Worm (Caenorhabditis elegans) whole organism, L4 larva: ENCODE results near the gene ppm-1.G.

ENCODE experiments used
- F10B5.3 ChIP-seq: sonication (generic microtip); optimal IDR thresholded peaks from 2 replicates; lab custom pipeline; 2016; ENCODE audit warnings: mild to moderate bottlenecking, missing genetic modification characterization, missing compliant biosample characterization
- F44E2.7 ChIP-seq: fragments of 200-800 bp; sonication (Bioruptor generic); IDR thresholded peaks from 2 replicates; pipeline ENCODE4 v2.1.2; 2022; ENCODE audit warnings: missing genetic modification characterization, missing compliant biosample characterization
- R02D3.7 ChIP-seq: fragments of 150-350 bp; sonication (generic microtip); optimal IDR thresholded peaks from 3 replicates; lab custom pipeline; 2014; ENCODE audit warnings: missing biosample characterization, missing genetic modification characterization
- Y105C5A.15 ChIP-seq: fragments of 200-800 bp; sonication (Bioruptor generic); IDR thresholded peaks from 2 replicates; pipeline ENCODE4 v1.3.6; 2022; ENCODE audit warnings: missing genetic modification characterization, missing compliant biosample characterization
- Y75B8A.6 ChIP-seq: fragments of 200-800 bp; sonication (Bioruptor generic); IDR thresholded peaks from 2 replicates; pipeline ENCODE4 v1.3.6; 2022; ENCODE audit warnings: missing genetic modification reagents, missing genetic modification characterization, missing compliant biosample characterization
- ZK337.2 ChIP-seq: fragments of 200-800 bp; sonication (Bioruptor generic); IDR thresholded peaks from 2 replicates; pipeline ENCODE4 v1.3.6; 2022; ENCODE audit warnings: missing genetic modification reagents, missing genetic modification characterization, missing compliant biosample characterization
- aha-1 ChIP-seq: fragments of 150-350 bp; peaks from one replicate; lab custom pipeline; 2014; ENCODE audit warnings: missing biosample characterization, missing genetic modification characterization
- ceh-28 ChIP-seq: fragments of 150-350 bp; optimal IDR thresholded peaks from 2 replicates; lab custom pipeline; 2014; ENCODE audit warnings: missing biosample characterization, missing genetic modification reagents, missing genetic modification characterization
- ceh-44 ChIP-seq: fragments of 200-800 bp; sonication (Bioruptor generic); IDR thresholded peaks from 2 replicates; pipeline ENCODE4 v1.3.6; 2022; ENCODE audit warnings: missing genetic modification reagents, missing genetic modification characterization, missing compliant biosample characterization
- ceh-62 ChIP-seq: sonication (generic microtip); optimal IDR thresholded peaks from 2 replicates; lab custom pipeline; 2017; ENCODE audit warnings: missing biosample characterization, missing genetic modification characterization
- ceh-82 ChIP-seq: sonication (generic microtip); optimal IDR thresholded peaks from 2 replicates; lab custom pipeline; 2017; ENCODE audit warnings: missing biosample characterization, missing genetic modification characterization
- ces-1 ChIP-seq: fragments of 150-350 bp; sonication (generic microtip); optimal IDR thresholded peaks from 4 replicates; lab custom pipeline; 2014; ENCODE audit warnings: missing biosample characterization, missing genetic modification reagents, missing genetic modification characterization
- daf-12 ChIP-seq: fragments of 150-350 bp; optimal IDR thresholded peaks from 2 replicates; lab custom pipeline; 2014; ENCODE audit warnings: missing biosample characterization, missing genetic modification reagents, missing genetic modification characterization
- dmd-6 ChIP-seq: fragments of 200-800 bp; sonication (Bioruptor generic); IDR thresholded peaks from 2 replicates; pipeline ENCODE4 v1.3.6; 2022; ENCODE audit warnings: missing genetic modification reagents, missing genetic modification characterization, missing compliant biosample characterization
- egl-27 ChIP-seq: sonication (generic microtip); optimal IDR thresholded peaks from 3 replicates; lab custom pipeline; 2017; ENCODE audit warnings: missing biosample characterization, missing genetic modification reagents, missing genetic modification characterization
- egl-43 ChIP-seq: fragments of 200-800 bp; sonication (Bioruptor generic); IDR thresholded peaks from 2 replicates; pipeline ENCODE4 v1.3.6; 2022; ENCODE audit warnings: missing genetic modification reagents, missing genetic modification characterization, missing compliant biosample characterization
- hlh-11 ChIP-seq: fragments of 200-800 bp; sonication (Bioruptor generic); optimal IDR thresholded peaks from 2 replicates; lab custom pipeline; 2018; ENCODE audit warnings: mild to moderate bottlenecking, missing genetic modification characterization, missing compliant biosample characterization
- hlh-30 ChIP-seq: sonication (generic microtip); optimal IDR thresholded peaks from 2 replicates; lab custom pipeline; 2017; ENCODE audit warnings: antibody characterized with exemption, mild to moderate bottlenecking, missing genetic modification characterization, missing compliant biosample characterization; ENCODE audit not compliant: insufficient read depth
- lim-7 ChIP-seq: fragments of 200-800 bp; sonication (Bioruptor generic); IDR thresholded peaks from 2 replicates; pipeline ENCODE4 v1.3.6; 2022; ENCODE audit warnings: missing genetic modification characterization, missing compliant biosample characterization
- lin-1 ChIP-seq: fragments of 200-800 bp; sonication (Bioruptor generic); IDR thresholded peaks from 2 replicates; pipeline ENCODE4 v1.3.6; 2022; ENCODE audit warnings: missing genetic modification reagents, missing genetic modification characterization, missing compliant biosample characterization
- lin-15B ChIP-seq: fragments of 150-350 bp; sonication (generic microtip); optimal IDR thresholded peaks from 3 replicates; lab custom pipeline; 2014; ENCODE audit warnings: missing biosample characterization, missing genetic modification characterization
- lir-3 ChIP-seq: sonication (generic microtip); optimal IDR thresholded peaks from 2 replicates; lab custom pipeline; 2016; ENCODE audit warnings: mild to moderate bottlenecking, missing genetic modification characterization, missing compliant biosample characterization
- lsy-2 ChIP-seq, 2 experiments: fragments of 150-350 bp in 1 of 2; sonication (generic microtip) in 1 of 2; optimal IDR thresholded peaks; 2 replicates each; lab custom pipeline; 2014 to 2017; ENCODE audit warnings: missing biosample characterization in 2 of 2, missing genetic modification characterization in 2 of 2
- madf-9 ChIP-seq: fragments of 200-800 bp; sonication (Bioruptor generic); conservative IDR thresholded peaks from 2 replicates; pipeline ENCODE4 v1.3.6; 2022; ENCODE audit warnings: missing genetic modification reagents, missing genetic modification characterization, missing compliant biosample characterization
- mep-1 ChIP-seq: fragments of 150-350 bp; sonication (generic microtip); optimal IDR thresholded peaks from 3 replicates; lab custom pipeline; 2014; ENCODE audit warnings: missing biosample characterization, missing genetic modification characterization
- mes-2 ChIP-seq: sonication (generic microtip); optimal IDR thresholded peaks from 2 replicates; lab custom pipeline; 2016; ENCODE audit warnings: missing genotype, mild to moderate bottlenecking, missing genetic modification characterization, missing compliant biosample characterization; ENCODE audit not compliant: poor library complexity, severe bottlenecking
- mxl-2 ChIP-seq: fragments of 200-800 bp; sonication (Bioruptor generic); conservative IDR thresholded peaks from 2 replicates; pipeline ENCODE4 v1.3.6; 2022; ENCODE audit warnings: missing genetic modification reagents, missing genetic modification characterization, missing compliant biosample characterization
- mxl-3 ChIP-seq: fragments of 200-800 bp; sonication (Bioruptor generic); optimal IDR thresholded peaks from 2 replicates; lab custom pipeline; 2018; ENCODE audit warnings: mild to moderate bottlenecking, missing genetic modification characterization, missing compliant biosample characterization
- nhr-102 ChIP-seq: sonication (generic microtip); optimal IDR thresholded peaks from 2 replicates; lab custom pipeline; 2016; ENCODE audit warnings: mild to moderate bottlenecking, missing genetic modification characterization, moderate library complexity, missing compliant biosample characterization
- nhr-237 ChIP-seq: sonication (generic microtip); optimal IDR thresholded peaks from 2 replicates; lab custom pipeline; 2017; ENCODE audit warnings: missing biosample characterization, missing genetic modification characterization
- nhr-25 ChIP-seq: sonication (generic microtip); optimal IDR thresholded peaks from 2 replicates; lab custom pipeline; 2017; ENCODE audit warnings: missing genetic modification characterization, mild to moderate bottlenecking, missing compliant biosample characterization, antibody characterized with exemption, moderate library complexity, borderline replicate concordance; ENCODE audit not compliant: insufficient read depth
- nhr-28 ChIP-seq: fragments of 150-350 bp; optimal IDR thresholded peaks from 2 replicates; lab custom pipeline; 2014; ENCODE audit warnings: missing biosample characterization, missing genetic modification characterization
- nhr-6 ChIP-seq: fragments of 150-350 bp; optimal IDR thresholded peaks from 2 replicates; lab custom pipeline; 2014; ENCODE audit warnings: missing biosample characterization, missing genetic modification characterization
- nhr-76 ChIP-seq: fragments of 150-350 bp; optimal IDR thresholded peaks from 2 replicates; lab custom pipeline; 2014; ENCODE audit warnings: missing biosample characterization, missing genetic modification characterization
- nhr-77 ChIP-seq: fragments of 150-350 bp; optimal IDR thresholded peaks from 2 replicates; lab custom pipeline; 2014; ENCODE audit warnings: missing biosample characterization, missing genetic modification characterization
- pqm-1 ChIP-seq: sonication (generic microtip); optimal IDR thresholded peaks from 2 replicates; lab custom pipeline; 2017; ENCODE audit warnings: missing biosample characterization, missing genetic modification characterization
- sdz-12 ChIP-seq: fragments of 200-800 bp; sonication (Bioruptor generic); optimal IDR thresholded peaks from 2 replicates; lab custom pipeline; 2018; ENCODE audit warnings: mild to moderate bottlenecking, missing genetic modification characterization, missing compliant biosample characterization
- set-16 ChIP-seq: fragments of 200-800 bp; sonication (Bioruptor generic); IDR thresholded peaks from 2 replicates; pipeline ENCODE4 v1.3.6; 2022; ENCODE audit warnings: missing genetic modification reagents, missing genetic modification characterization, missing compliant biosample characterization
- skn-1 ChIP-seq: fragments of 150-350 bp; optimal IDR thresholded peaks from 2 replicates; lab custom pipeline; 2014; ENCODE audit warnings: missing biosample characterization, missing genetic modification characterization
- snpc-1.2 ChIP-seq: fragments of 200-800 bp; sonication (Bioruptor generic); IDR thresholded peaks from 2 replicates; pipeline ENCODE4 v1.3.6; 2022; ENCODE audit warnings: missing genetic modification reagents, missing genetic modification characterization, missing compliant biosample characterization
- snpc-4 ChIP-seq: fragments of 150-350 bp; optimal IDR thresholded peaks from 2 replicates; lab custom pipeline; 2014; ENCODE audit warnings: missing biosample characterization, missing genetic modification characterization
- spr-3 ChIP-seq: fragments of 200-800 bp; sonication (Bioruptor generic); optimal IDR thresholded peaks from 2 replicates; lab custom pipeline; 2018; ENCODE audit warnings: mild to moderate bottlenecking, missing genetic modification characterization, missing compliant biosample characterization
- tag-97 ChIP-seq: fragments of 200-800 bp; sonication (Bioruptor generic); IDR thresholded peaks from 2 replicates; pipeline ENCODE4 v1.3.6; 2022; ENCODE audit warnings: missing genetic modification characterization, missing compliant biosample characterization
- unc-39 ChIP-seq: sonication (generic microtip); optimal IDR thresholded peaks from 2 replicates; lab custom pipeline; 2017; ENCODE audit warnings: missing biosample characterization, missing genetic modification characterization
- unc-62 ChIP-seq, 3 experiments: fragments of 150-350 bp in 1 of 3; sonication (generic microtip); optimal IDR thresholded peaks in 2 of 3; peaks in 1 of 3; 1 replicate in 1 of 3; 2 replicates in 2 of 3; lab custom pipeline; 2014 to 2017; ENCODE audit warnings: missing biosample characterization in 3 of 3, missing genetic modification characterization in 3 of 3, missing genetic modification reagents in 3 of 3, missing genotype in 1 of 3
- vab-7 ChIP-seq: fragments of 200-800 bp; sonication (Bioruptor generic); IDR thresholded peaks from 2 replicates; pipeline ENCODE4 v1.3.6; 2022; ENCODE audit warnings: missing genetic modification reagents, missing genetic modification characterization, missing compliant biosample characterization
- zfp-2 ChIP-seq: sonication (generic microtip); optimal IDR thresholded peaks from 2 replicates; lab custom pipeline; 2016; ENCODE audit warnings: mild to moderate bottlenecking, missing genetic modification characterization, missing compliant biosample characterization
- zip-2 ChIP-seq: fragments of 150-350 bp; optimal IDR thresholded peaks from 2 replicates; lab custom pipeline; 2014; ENCODE audit warnings: missing biosample characterization, missing genetic modification characterization

The ppm-1.G gene

DNA sequence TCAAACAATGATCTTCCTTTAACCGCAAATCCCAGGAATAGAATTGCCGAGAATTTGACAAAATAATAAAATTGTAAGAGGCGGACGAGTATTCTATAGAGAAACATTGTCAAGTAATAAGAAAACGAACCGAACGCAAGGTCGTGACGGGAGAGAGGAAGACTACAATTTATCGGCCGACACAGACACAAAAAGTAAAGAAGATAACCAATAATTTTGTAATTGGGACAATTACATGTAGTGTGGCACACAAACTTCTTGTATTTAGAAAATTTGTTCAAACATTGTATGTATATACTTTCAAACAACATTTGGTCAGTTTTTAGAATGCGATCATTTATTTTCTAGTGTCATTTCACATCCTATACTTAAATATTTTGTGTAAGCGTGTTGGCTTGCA is 48.5 kb downstream of the ppm-1.G start, which contains the start of gene ceeh-1:
Gene ceeh-1 (minus strand): TSS at position 317 of the 400 bp plus-strand sequence.
- TF ChIP-seq lir-3 (tag; lab: Kevin White, UChicago) (no peak), lsy-2 (tag; optimal IDR thresholded peaks at IDR 0.05; lab: Kevin White, UChicago) (peak in 1 of 2 experiments; percentile 4), dmd-6 (GFP tag; lab: Robert Waterston, UW) (peak; percentile 20; the same call in 1 of the 2 replicates), pqm-1 (tag; lab: Kevin White, UChicago) (peak; percentile 30), nhr-28 (peak; percentile 100), unc-62 (GFP tag; optimal IDR thresholded peaks at IDR 0.05 in 1 of 2; lab: Kevin White, UChicago) (peak in 1 of 2 experiments; percentile 15), unc-62 (tag; optimal IDR thresholded peaks at IDR 0.05; lab: Kevin White, UChicago) (no peak), nhr-77 (peak; percentile 4), hlh-11 (peak; percentile 12), unc-39 (tag; lab: Kevin White, UChicago) (no peak), mxl-3 (GFP tag; lab: Kevin White, UChicago) (peak; percentile 22)

DNA sequence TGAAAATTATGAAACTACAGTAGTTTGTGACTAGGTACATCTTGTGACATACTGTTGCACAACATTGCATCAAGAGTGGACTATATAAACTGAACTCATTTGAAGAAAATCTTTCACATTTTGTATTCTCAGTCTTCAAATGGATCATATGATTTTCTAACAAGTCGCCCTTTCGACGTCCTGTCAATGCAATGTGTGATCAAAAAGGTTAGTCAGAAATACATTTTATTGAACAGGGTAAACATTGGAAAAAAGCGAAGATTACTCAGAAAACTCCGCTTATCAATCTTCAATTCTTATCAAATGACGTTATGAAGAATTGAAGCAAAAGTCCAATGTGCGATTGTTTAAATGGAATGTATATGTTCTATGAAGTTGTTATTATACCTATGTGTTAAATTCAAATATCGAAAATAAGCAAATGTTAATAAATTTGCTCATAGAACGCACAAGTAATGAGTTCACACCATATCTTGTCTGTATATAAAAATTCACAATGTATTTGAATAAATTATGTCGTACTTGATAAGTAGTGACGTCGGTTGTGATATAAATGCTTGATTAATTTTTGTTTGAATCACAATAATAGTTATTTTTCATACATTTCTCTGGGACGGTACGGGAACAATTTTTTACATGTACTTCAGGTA is 49.5 kb downstream of the ppm-1.G start, which contains the start of gene zip-2:
Gene zip-2 (plus strand): TSS at position 128 of the 650 bp plus-strand sequence.
- TF ChIP-seq daf-12 (tag; lab: Kevin White, UChicago) (no peak), madf-9 (no peak), F44E2.7 (no peak), tag-97 (GFP tag; lab: Robert Waterston, UW) (no peak), Y105C5A.15 (GFP tag; lab: Robert Waterston, UW) (no peak), egl-27 (tag; lab: Kevin White, UChicago) (no peak), aha-1 (tag; lab: Kevin White, UChicago) (peak; percentile 91), zip-2 (tag; lab: Kevin White, UChicago) (no peak), nhr-76 (tag; lab: Kevin White, UChicago) (no peak), ceh-82 (tag; lab: Kevin White, UChicago) (no peak), sdz-12 (GFP tag; lab: Kevin White, UChicago) (no peak), mxl-2 (GFP tag; lab: Robert Waterston, UW) (no peak), spr-3 (no peak), skn-1 (tag; lab: Kevin White, UChicago) (no peak), lin-1 (GFP tag; lab: Robert Waterston, UW) (peak; percentile 72; the same call in 1 of the 2 replicates), lin-15B (tag; lab: Kevin White, UChicago) (no peak), hlh-30 (tag; lab: Kevin White, UChicago) (peak; percentile 74), egl-43 (GFP tag; lab: Robert Waterston, UW) (no peak), F10B5.3 (no peak), pqm-1 (tag; lab: Kevin White, UChicago) (peak; percentile 84), snpc-1.2 (GFP tag; lab: Robert Waterston, UW) (no peak), mep-1 (tag; lab: Kevin White, UChicago) (peak; percentile 68), zfp-2 (tag; lab: Kevin White, UChicago) (no peak), mes-2 (tag; lab: Kevin White, UChicago) (peak; percentile 43), nhr-237 (tag; lab: Kevin White, UChicago) (no peak), Y75B8A.6 (GFP tag; lab: Robert Waterston, UW) (no peak), nhr-102 (tag; lab: Kevin White, UChicago) (peak; percentile 29), vab-7 (no peak), ces-1 (GFP tag; lab: Kevin White, UChicago) (no peak), ceh-62 (tag; lab: Kevin White, UChicago) (no peak), snpc-4 (no peak), nhr-6 (tag; lab: Kevin White, UChicago) (peak; percentile 83), mxl-3 (GFP tag; lab: Kevin White, UChicago) (peak; percentile 32), unc-39 (tag; lab: Kevin White, UChicago) (no peak), ceh-44 (GFP tag; lab: Robert Waterston, UW) (no peak), ceh-28 (tag; lab: Kevin White, UChicago) (no peak), R02D3.7 (tag; lab: Kevin White, UChicago) (no peak), ZK337.2 (GFP tag; lab: Robert Waterston, UW) (no peak), nhr-77 (peak; percentile 71), nhr-25 (tag; lab: Kevin White, UChicago) (no peak), lim-7 (GFP tag; lab: Robert Waterston, UW) (no peak), set-16 (GFP tag; lab: Robert Waterston, UW) (no peak), hlh-11 (peak; percentile 89)
